Worm (Caenorhabditis elegans) whole organism, L4/young adult: ENCODE data around the gene C54H2.4.

Experiments
- W03F9.2 ChIP-seq: fragments of 150-350 bp; optimal IDR thresholded peaks from 2 replicates; lab custom pipeline; 2014; ENCODE audit warnings: missing biosample characterization, missing genetic modification characterization
- dao-5 ChIP-seq: sonication (generic microtip); optimal IDR thresholded peaks from 2 replicates; lab custom pipeline; 2016; ENCODE audit warnings: missing genotype, missing genetic modification characterization, moderate library complexity, missing compliant biosample characterization
- him-1 ChIP-seq: sonication (generic microtip); optimal IDR thresholded peaks from 2 replicates; lab custom pipeline; 2016; ENCODE audit warnings: missing genotype, missing genetic modification reagents, missing genetic modification characterization, missing compliant biosample characterization

The C54H2.4 gene

DNA sequence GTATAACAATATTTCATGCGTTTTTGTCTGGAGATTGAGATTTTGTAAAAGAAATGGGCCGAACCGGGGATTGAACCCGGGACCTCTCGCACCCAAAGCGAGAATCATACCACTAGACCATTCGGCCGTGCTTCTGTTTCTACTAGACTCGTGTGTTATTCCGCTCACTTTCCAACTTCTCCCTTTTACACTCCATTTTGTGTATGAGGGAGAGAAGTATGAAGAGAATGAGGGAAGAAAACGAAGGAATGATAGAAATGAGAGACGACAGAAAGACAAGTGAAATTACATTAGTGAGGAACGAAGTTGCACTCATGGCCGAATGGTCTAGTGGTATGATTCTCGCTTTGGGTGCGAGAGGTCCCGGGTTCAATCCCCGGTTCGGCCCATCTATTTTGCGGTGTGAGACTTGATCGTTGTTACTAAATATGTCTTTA lies 30.6 kb upstream of the C54H2.4 start:
- peak; percentile 84 for TF ChIP-seq dao-5
- TF ChIP-seq W03F9.2 (tag; lab: Kevin White, UChicago), result peak; percentile 58
- peak; percentile 89 for TF ChIP-seq him-1 (tag; lab: Kevin White, UChicago)

DNA sequence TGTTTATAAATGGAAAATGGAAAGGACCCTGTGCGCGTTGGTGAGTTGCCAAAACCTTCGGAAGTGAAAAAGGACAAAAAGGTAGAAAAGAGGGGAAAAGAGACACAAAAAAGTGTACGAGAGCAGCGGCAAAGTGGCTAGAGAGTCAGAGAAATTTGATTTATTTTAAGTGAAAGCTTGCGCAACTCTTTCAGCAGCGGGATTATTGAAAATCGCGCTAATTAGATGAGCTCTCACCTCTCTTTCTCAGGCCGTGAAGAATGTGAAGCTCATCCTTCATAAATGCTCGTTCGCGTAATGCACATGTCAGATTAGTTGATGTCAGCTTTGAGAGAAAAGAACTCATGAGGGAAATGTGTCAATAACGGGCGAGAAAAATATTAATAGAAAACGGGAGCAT lies 28.7 kb upstream of the C54H2.4 start:
- no peak for TF ChIP-seq W03F9.2 (tag; lab: Kevin White, UChicago)
- no peak for TF ChIP-seq him-1 (tag; lab: Kevin White, UChicago)
- no peak for TF ChIP-seq dao-5

DNA sequence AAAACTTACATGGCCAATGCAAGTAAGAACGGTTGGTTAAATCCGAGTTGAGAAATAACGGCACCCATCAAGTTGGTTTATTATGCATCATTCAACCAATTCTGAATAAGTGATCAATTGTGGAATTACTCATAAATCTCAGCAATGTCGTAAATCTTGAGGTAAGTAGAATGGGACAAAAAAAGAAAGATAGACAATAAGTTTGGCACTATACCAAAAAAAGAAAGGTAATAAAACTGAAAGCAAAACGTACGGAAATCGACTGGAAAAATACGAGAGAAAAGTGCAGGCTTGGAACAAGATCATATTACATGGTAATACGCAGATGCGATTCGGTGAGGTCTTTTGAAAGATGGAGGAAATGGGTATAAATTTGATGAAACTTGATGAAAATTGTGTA lies 28.1 kb upstream of the C54H2.4 start, which contains the start of gene F46G11.4:
F46G11.4 (minus strand) TSS at position 101 of the 400 bp plus-strand sequence.
- TF ChIP-seq dao-5, result no peak
- TF ChIP-seq him-1 (tag; lab: Kevin White, UChicago), result no peak
- no peak for TF ChIP-seq W03F9.2 (tag; lab: Kevin White, UChicago)

DNA sequence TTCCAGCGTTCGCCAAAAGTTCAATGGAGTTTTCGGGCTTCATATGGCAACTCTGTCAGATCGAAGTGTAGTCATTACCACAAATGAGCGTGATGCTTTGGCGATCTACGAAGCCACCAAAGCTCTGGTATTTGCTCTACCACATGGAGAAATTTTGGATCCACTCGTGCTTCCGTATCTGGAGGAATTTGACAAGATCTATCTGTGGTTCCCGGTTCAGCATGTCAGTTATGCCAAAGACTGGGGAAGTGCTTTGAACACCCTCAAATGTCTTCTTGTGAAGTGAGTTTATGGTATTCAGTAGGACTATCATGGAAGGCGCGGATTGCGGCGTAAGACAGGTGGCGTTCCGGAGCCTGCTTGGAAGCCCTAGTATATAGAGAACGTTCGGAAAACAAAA lies 23.9 kb upstream of the C54H2.4 start:
- TF ChIP-seq dao-5 (no peak), W03F9.2 (tag; lab: Kevin White, UChicago) (no peak), him-1 (tag; lab: Kevin White, UChicago) (no peak)

DNA sequence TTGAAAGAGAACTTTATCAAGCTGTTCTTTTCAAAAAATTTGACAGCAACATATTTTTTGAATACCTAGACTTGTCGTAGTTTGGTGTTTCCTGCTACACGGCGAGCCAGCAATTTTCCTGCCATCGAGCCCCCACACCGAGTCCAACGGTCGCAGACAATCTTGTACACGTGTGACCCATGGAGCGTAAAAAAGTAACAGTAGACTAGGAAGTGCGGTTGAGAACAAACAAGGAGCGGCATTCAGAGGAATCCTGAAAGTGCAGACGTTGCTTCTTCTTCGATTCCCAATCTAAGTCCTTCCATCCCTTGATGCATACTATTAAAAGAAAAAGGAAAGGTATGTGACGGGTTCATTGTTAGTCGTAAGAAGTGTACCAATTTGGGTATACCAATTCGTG lies 20.4 kb upstream of the C54H2.4 start, which contains the start of gene twnk-1:
twnk-1 (plus strand) TSS at position 301 of the 400 bp plus-strand sequence.
- TF ChIP-seq dao-5 (no peak), him-1 (tag; lab: Kevin White, UChicago) (no peak), W03F9.2 (tag; lab: Kevin White, UChicago) (no peak)

DNA sequence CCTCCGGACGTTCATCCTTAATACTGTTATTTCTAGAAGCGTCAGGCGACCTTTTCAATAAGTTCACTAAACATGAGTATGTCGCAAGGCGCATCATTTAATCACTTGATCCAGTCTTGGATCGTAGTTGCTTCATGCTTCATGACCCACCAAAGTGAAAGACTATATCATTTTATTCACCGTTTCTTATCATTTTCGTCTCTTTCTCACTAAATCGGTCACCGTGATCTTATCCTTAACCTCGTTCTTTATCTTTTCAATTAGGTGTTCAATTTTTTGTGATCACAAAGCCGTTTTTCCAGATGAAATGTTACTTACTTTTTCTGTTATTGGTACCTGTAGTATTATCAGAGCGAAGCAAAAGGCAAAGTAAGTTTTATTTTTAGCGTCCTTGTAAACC lies 17.3 kb upstream of the C54H2.4 start, which contains the start of gene F46G11.2:
F46G11.2 (plus strand) TSS at position 301 of the 400 bp plus-strand sequence.
- TF ChIP-seq him-1 (tag; lab: Kevin White, UChicago) (no peak), W03F9.2 (tag; lab: Kevin White, UChicago) (no peak), dao-5 (no peak)

DNA sequence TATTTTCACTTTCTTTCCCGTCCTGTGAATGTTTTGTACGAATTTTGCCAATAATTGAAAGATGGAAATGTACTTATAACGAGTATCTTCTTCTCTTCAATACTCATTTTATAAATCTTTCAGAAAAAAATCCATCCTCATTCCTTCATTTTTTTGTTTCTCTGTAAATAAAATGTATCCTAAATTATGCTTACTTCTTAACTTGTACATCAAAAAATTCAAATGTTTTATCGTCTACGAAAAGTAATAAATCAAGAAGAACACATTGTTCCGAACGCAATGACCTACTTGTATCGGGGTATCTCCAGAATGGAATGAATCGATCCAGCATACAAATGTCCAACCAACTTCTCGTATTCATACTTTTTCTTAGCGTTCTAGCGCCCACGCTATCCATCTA lies 15.6 kb upstream of the C54H2.4 start, which contains the start of gene F46G11.6:
F46G11.6 (plus strand) TSS at position 301 of the 400 bp plus-strand sequence.
- TF ChIP-seq dao-5 (no peak), him-1 (tag; lab: Kevin White, UChicago) (no peak), W03F9.2 (tag; lab: Kevin White, UChicago) (no peak)

DNA sequence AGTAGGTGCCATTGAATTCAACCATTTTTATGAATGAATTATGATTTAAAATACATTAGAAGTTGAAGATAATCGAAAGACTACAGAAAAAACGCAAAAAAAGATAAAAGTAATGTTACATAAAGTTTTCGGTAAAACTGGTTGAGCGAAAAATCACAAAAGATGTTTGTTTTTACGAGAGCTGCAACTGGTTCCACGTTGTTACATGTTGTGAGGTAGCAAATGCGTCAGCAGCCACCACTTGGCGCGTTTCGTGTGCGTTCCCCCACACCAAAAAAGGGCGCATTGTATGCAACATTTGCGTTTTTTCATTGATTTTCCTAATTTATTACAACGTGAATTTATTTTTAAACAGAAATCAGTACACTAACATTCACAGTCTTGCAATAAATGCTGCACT lies 11.6 kb upstream of the C54H2.4 start, which contains the start of gene gakh-1:
gakh-1 (plus strand) TSS at position 347 of the 400 bp plus-strand sequence.
- peak; percentile 34 for TF ChIP-seq him-1 (tag; lab: Kevin White, UChicago)
- no peak for TF ChIP-seq dao-5
- TF ChIP-seq W03F9.2 (tag; lab: Kevin White, UChicago), result peak; percentile 0

DNA sequence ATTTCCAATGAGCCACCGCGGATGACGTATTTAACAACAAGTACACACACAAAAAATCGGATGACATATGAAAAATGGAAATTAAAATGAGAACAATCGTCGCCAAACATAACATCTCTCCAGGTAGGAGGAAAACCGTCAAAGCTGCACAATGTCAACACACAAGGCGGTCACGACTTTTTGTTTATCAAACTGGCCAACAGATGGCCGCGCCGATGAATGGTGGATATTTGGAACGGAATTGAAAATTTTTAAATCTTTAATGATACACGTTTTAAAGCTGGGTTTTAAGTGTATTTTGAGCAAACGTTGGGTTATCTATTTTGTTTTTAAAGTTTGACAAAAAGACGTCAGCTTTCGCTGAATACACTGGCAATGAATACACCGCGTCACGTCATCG lies 10.7 kb upstream of the C54H2.4 start:
- TF ChIP-seq him-1 (tag; lab: Kevin White, UChicago) (no peak), dao-5 (no peak), W03F9.2 (tag; lab: Kevin White, UChicago) (no peak)

DNA sequence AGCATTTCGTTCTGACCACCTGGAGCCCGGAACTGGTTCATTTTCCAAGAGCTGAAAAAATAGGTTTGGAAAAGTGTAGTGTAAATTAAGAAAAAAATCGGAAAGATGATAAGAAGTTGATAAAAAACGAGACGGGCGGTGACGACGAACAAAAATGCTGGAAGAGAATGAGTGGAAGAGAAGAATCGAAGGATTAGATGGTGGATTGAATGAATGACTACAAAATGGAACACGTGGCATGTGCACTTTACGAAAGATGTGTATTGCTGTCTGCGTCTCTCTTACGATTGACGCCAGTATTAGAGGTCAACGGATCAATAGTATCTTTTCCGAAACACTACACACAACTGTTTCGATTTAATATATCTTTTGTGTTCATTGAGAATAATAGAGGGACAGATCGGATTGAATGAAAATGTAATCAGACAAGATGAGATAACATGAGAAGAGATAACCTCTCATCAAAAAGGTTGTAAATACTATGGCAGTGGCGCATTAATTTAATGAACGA lies 10.2 kb upstream of the C54H2.4 start, which contains the start of gene sft-4:
sft-4 (minus strand) TSS at position 51 of the 511 bp plus-strand sequence.
- no peak for TF ChIP-seq dao-5
- no peak for TF ChIP-seq him-1 (tag; lab: Kevin White, UChicago)
- no peak for TF ChIP-seq W03F9.2 (tag; lab: Kevin White, UChicago)

DNA sequence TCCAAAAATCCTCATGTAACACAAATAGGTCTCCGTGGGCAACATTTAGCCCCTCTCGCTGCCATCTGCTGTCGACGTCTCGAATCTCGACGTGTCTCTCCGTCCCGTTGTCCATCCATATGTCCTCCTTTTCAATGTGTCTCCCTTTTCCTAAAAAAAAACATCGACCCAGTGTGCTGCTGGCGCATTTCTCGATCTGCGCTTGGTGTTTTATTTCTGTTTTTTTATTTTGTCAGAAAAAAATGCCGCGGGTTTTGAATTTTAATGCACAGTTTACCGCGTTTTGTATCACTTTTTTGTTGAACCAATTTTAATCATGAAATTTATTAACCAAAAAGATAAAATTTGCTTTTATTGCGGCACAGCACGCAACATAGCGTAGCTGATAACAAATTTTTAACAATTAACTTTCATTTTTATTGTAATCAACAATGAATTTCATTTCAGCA lies 5.3 kb upstream of the C54H2.4 start:
- TF ChIP-seq dao-5 (no peak), him-1 (tag; lab: Kevin White, UChicago) (peak; percentile 71), W03F9.2 (tag; lab: Kevin White, UChicago) (peak; percentile 18)

DNA sequence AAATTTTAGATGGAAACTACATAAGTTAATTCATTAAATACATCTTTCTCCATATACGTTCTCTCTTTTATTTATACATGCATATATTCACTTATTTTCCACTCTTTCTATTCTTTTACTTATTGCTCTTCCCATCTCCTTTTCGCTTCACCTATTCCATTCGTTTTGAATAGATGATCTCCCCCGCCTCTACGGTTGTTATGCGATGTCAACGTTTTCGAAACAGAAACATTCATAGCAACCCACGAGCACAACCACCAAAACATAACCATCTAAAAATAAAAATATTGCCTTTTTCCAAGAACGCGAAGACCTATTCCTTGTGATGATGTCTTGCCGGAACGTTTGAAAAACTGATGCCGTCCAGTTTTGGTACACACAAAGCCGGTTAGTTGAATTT lies 2.9 kb upstream of the C54H2.4 start, which contains the start of gene sym-3:
sym-3 (plus strand) TSS at position 301 of the 400 bp plus-strand sequence.
- TF ChIP-seq him-1 (tag; lab: Kevin White, UChicago), result no peak
- TF ChIP-seq W03F9.2 (tag; lab: Kevin White, UChicago), result no peak
- no peak for TF ChIP-seq dao-5

DNA sequence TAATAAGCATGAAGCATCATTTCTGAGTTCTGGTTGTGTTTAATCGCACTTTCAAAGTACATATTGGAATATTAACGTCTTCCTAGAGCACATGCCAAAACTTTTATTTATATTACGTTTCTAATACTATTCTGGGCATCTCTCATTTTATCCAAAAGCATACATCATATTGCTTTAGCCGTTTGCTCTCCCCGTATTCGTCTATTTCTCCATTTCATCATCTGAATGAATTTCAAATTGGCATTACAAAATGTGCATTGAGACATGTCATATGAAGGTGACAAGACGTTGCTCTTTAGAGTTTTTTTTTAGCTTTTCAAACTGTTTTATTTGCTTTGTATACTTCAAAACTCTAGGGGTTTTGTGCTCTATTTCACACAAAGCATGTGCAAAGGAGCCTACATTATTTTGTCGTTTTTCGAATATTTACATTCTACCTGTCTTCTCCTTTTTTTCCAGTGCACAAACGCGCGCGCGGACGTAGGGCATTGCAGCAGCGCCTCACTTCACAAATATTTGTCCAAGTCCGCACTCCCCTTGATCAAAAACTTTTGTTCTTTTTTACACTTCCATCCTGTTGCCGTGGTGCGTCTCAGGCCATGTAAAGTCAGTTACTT lies 2.1 kb upstream of the C54H2.4 start:
- no peak for TF ChIP-seq him-1 (tag; lab: Kevin White, UChicago)
- no peak for TF ChIP-seq dao-5
- no peak for TF ChIP-seq W03F9.2 (tag; lab: Kevin White, UChicago)

DNA sequence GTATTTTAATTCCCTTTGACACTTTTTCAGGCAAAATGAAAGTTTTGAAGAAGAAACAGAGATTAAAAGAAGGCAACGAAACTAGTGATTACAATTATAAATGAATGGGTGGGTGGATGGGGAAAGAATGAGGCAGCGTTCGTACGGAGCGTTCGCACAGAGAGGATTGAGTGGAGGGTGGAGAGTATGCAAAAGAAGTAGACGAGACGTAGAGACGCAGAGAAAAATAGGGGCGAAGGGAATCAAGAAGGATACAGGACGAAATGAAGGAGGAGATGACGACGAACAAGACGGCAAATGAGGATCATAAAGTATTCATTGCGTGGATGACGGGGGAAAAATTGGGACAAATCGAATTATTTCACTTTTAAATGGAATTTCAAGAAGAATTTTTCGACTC lies 5.8 kb downstream of the C54H2.4 start:
- TF ChIP-seq W03F9.2 (tag; lab: Kevin White, UChicago) (no peak), dao-5 (no peak), him-1 (tag; lab: Kevin White, UChicago) (no peak)
